Fruit fly (Drosophila melanogaster) whole organism, embryonic: ENCODE results near the gene CG17145.
A peak's percentile ranks its signal among the peaks of the same experiment; 100 is the strongest.

Source experiments
- ATbp ChIP-seq: fragments of 200-800 bp; sonication (Bioruptor generic); optimal IDR thresholded peaks from 2 replicates; lab custom pipeline; 2017; ENCODE audit warnings: missing biosample characterization, mild to moderate bottlenecking, missing genetic modification characterization, missing genetic modification reagents
- Asciz ChIP-seq: fragments of 200-800 bp; sonication (Bioruptor generic); optimal IDR thresholded peaks from 2 replicates; lab custom pipeline; 2017; ENCODE audit warnings: missing biosample characterization, mild to moderate bottlenecking, missing genetic modification characterization, missing genetic modification reagents
- B-H2 ChIP-seq: fragments of 200-800 bp; sonication (Bioruptor generic); optimal IDR thresholded peaks from 2 replicates; lab custom pipeline; 2018; ENCODE audit warnings: missing biosample characterization, mild to moderate bottlenecking, missing genetic modification characterization
- CG1024 ChIP-seq: fragments of 200-800 bp; sonication (Bioruptor generic); IDR thresholded peaks from 2 replicates; pipeline ENCODE4 v1.3.6; 2022; ENCODE audit warnings: missing biosample characterization, missing genetic modification characterization
- CG10274 ChIP-seq: fragments of 200-800 bp; sonication (Bioruptor generic); optimal IDR thresholded peaks from 3 replicates; lab custom pipeline; 2017; ENCODE audit warnings: missing biosample characterization, mild to moderate bottlenecking, missing genetic modification characterization
- CG11696 ChIP-seq: fragments of 200-800 bp; sonication (Bioruptor generic); IDR thresholded peaks from 2 replicates; pipeline ENCODE4 v1.3.6; 2022; ENCODE audit warnings: missing biosample characterization, missing genetic modification characterization
- CG12236 ChIP-seq: fragments of 200-800 bp; sonication (Bioruptor generic); optimal IDR thresholded peaks from 2 replicates; lab custom pipeline; 2016; ENCODE audit warnings: missing biosample characterization, missing genetic modification characterization
- CG13296 ChIP-seq: fragments of 200-800 bp; sonication (Bioruptor generic); optimal IDR thresholded peaks from 3 replicates; lab custom pipeline; 2018; ENCODE audit warnings: missing biosample characterization, mild to moderate bottlenecking, missing genetic modification characterization
- CG16863 ChIP-seq: fragments of 200-800 bp; sonication (Bioruptor generic); optimal IDR thresholded peaks from 3 replicates; lab custom pipeline; 2016; ENCODE audit warnings: missing biosample characterization, missing genetic modification characterization
- CG17186 ChIP-seq: fragments of 200-800 bp; sonication (Bioruptor generic); optimal IDR thresholded peaks from 3 replicates; lab custom pipeline; 2017; ENCODE audit warnings: missing biosample characterization, missing genetic modification reagents, missing genetic modification characterization
- CG2678 ChIP-seq: fragments of 200-800 bp; sonication (Bioruptor generic); optimal IDR thresholded peaks from 3 replicates; lab custom pipeline; 2019; ENCODE audit warnings: missing biosample characterization, mild to moderate bottlenecking, missing genetic modification characterization, moderate library complexity
- CG34376 ChIP-seq: fragments of 200-800 bp; sonication (Bioruptor generic); optimal IDR thresholded peaks from 2 replicates; lab custom pipeline; 2018; ENCODE audit warnings: missing biosample characterization, mild to moderate bottlenecking, missing genetic modification characterization
- CG4328 ChIP-seq: fragments of 200-800 bp; sonication (Bioruptor generic); optimal IDR thresholded peaks from 3 replicates; lab custom pipeline; 2017; ENCODE audit warnings: missing biosample characterization, missing genetic modification reagents, missing genetic modification characterization
- CG43689 ChIP-seq: fragments of 200-800 bp; sonication (Bioruptor generic); IDR thresholded peaks from 2 replicates; pipeline ENCODE4 v1.3.6; 2022; ENCODE audit warnings: missing biosample characterization, missing genetic modification characterization
- CG5953 ChIP-seq: fragments of 200-800 bp; sonication (Bioruptor generic); IDR thresholded peaks from 2 replicates; pipeline ENCODE4 v1.3.6; 2022; ENCODE audit warnings: missing biosample characterization, missing genetic modification characterization
- CG6654 ChIP-seq: fragments of 200-800 bp; sonication (Bioruptor generic); optimal IDR thresholded peaks from 2 replicates; lab custom pipeline; 2017; ENCODE audit warnings: missing biosample characterization, mild to moderate bottlenecking, missing genetic modification characterization
- CG8290 ChIP-seq, 3 experiments: fragments of 200-800 bp; sonication (Bioruptor generic); optimal IDR thresholded peaks; 2 replicates each; lab custom pipeline; 2016 to 2019; ENCODE audit warnings: missing biosample characterization in 3 of 3, missing genetic modification characterization in 3 of 3, mild to moderate bottlenecking in 2 of 3, moderate library complexity in 1 of 3
- CG8765 ChIP-seq: fragments of 200-800 bp; sonication (Bioruptor generic); IDR thresholded peaks from 2 replicates; pipeline ENCODE4 v1.3.6; 2022; ENCODE audit warnings: missing biosample characterization, missing genetic modification characterization
- Dbx ChIP-seq: fragments of 200-800 bp; sonication (Bioruptor generic); IDR thresholded peaks from 3 replicates; pipeline ENCODE4 v1.3.6; 2022; ENCODE audit warnings: missing biosample characterization, missing genetic modification characterization
- Doc2 ChIP-seq: fragments of 200-800 bp; sonication (Bioruptor generic); IDR thresholded peaks from 2 replicates; pipeline ENCODE4 v1.3.6; 2022; ENCODE audit warnings: missing biosample characterization, missing genetic modification characterization
- Ets65A ChIP-seq: fragments of 200-800 bp; sonication (Bioruptor generic); peaks from one replicate; lab custom pipeline; 2016; ENCODE audit warnings: missing biosample characterization, missing genetic modification characterization
- H15 ChIP-seq: fragments of 200-800 bp; sonication (Bioruptor generic); IDR thresholded peaks from 3 replicates; pipeline ENCODE4 v1.3.6; 2022; ENCODE audit warnings: missing biosample characterization, missing genetic modification characterization
- HLH54F ChIP-seq: fragments of 200-800 bp; sonication (Bioruptor generic); optimal IDR thresholded peaks from 3 replicates; lab custom pipeline; 2016; ENCODE audit warnings: missing biosample characterization, missing genetic modification characterization
- Myb ChIP-seq: fragments of 200-800 bp; sonication (Bioruptor generic); optimal IDR thresholded peaks from 2 replicates; lab custom pipeline; 2016; ENCODE audit warnings: missing biosample characterization, missing genetic modification characterization
- Neu2 ChIP-seq: fragments of 200-800 bp; sonication (Bioruptor generic); optimal IDR thresholded peaks from 3 replicates; lab custom pipeline; 2016; ENCODE audit warnings: missing biosample characterization, missing genetic modification characterization, borderline replicate concordance
- Sox100B ChIP-seq: fragments of 200-800 bp; sonication (Bioruptor generic); optimal IDR thresholded peaks from 3 replicates; lab custom pipeline; 2018; ENCODE audit warnings: missing biosample characterization, mild to moderate bottlenecking, missing genetic modification characterization
- Trl ChIP-seq, 3 experiments: fragments of >200 bp in 2 of 3; fragments of 200-800 bp in 1 of 3; sonication (Bioruptor generic) in 1 of 3; optimal IDR thresholded peaks; 2 replicates in 1 of 3; 3 replicates in 2 of 3; lab custom pipeline; 2016 to 2017; ENCODE audit warnings: missing biosample characterization in 1 of 3, missing genetic modification characterization in 1 of 3
- Vsx1 ChIP-seq: fragments of 200-800 bp; sonication (Bioruptor generic); optimal IDR thresholded peaks from 2 replicates; lab custom pipeline; 2017; ENCODE audit warnings: missing biosample characterization, mild to moderate bottlenecking, missing genetic modification characterization, missing genetic modification reagents
- bab2 ChIP-seq: fragments of 200-800 bp; sonication (Bioruptor generic); optimal IDR thresholded peaks from 2 replicates; lab custom pipeline; 2016; ENCODE audit warnings: missing biosample characterization, missing genetic modification characterization
- ems ChIP-seq: fragments of 200-800 bp; sonication (Bioruptor generic); optimal IDR thresholded peaks from 3 replicates; lab custom pipeline; 2016; ENCODE audit warnings: missing biosample characterization, missing genetic modification characterization
- exex ChIP-seq: fragments of 200-800 bp; sonication (Bioruptor generic); optimal IDR thresholded peaks from 4 replicates; lab custom pipeline; 2018; ENCODE audit warnings: missing biosample characterization, mild to moderate bottlenecking, missing genetic modification characterization, moderate library complexity
- gcm2 ChIP-seq: fragments of 200-800 bp; sonication (Bioruptor generic); optimal IDR thresholded peaks from 2 replicates; lab custom pipeline; 2016; ENCODE audit warnings: missing biosample characterization, missing genetic modification characterization
- grau ChIP-seq: fragments of 200-800 bp; optimal IDR thresholded peaks from 3 replicates; lab custom pipeline; 2019; ENCODE audit warnings: missing biosample characterization, mild to moderate bottlenecking, missing genetic modification characterization, moderate library complexity
- grn ChIP-seq: fragments of 200-800 bp; sonication (Bioruptor generic); optimal IDR thresholded peaks from 3 replicates; lab custom pipeline; 2017; ENCODE audit warnings: missing biosample characterization, missing genetic modification characterization
- gsb-n ChIP-seq: fragments of 200-800 bp; sonication (Bioruptor generic); optimal IDR thresholded peaks from 3 replicates; lab custom pipeline; 2018; ENCODE audit warnings: missing biosample characterization, mild to moderate bottlenecking, missing genetic modification characterization
- klu ChIP-seq: fragments of 200-800 bp; sonication (Bioruptor generic); IDR thresholded peaks from 2 replicates; pipeline ENCODE4 v1.3.6; 2022; ENCODE audit warnings: missing biosample characterization, missing genetic modification characterization
- lab ChIP-seq: fragments of 200-800 bp; sonication (Bioruptor generic); optimal IDR thresholded peaks from 3 replicates; lab custom pipeline; 2017; ENCODE audit warnings: missing biosample characterization, missing genetic modification characterization, mild to moderate bottlenecking, moderate library complexity, missing genetic modification reagents
- mirr ChIP-seq: fragments of 200-800 bp; sonication (Bioruptor generic); optimal IDR thresholded peaks from 3 replicates; lab custom pipeline; 2018; ENCODE audit warnings: missing biosample characterization, mild to moderate bottlenecking, missing genetic modification characterization
- nerfin-1 ChIP-seq: fragments of 200-800 bp; sonication (Bioruptor generic); optimal IDR thresholded peaks from 3 replicates; lab custom pipeline; 2019; ENCODE audit warnings: missing biosample characterization, mild to moderate bottlenecking, missing genetic modification characterization, moderate library complexity
- sug ChIP-seq: fragments of 200-800 bp; optimal IDR thresholded peaks from 2 replicates; lab custom pipeline; 2019; ENCODE audit warnings: missing biosample characterization, mild to moderate bottlenecking, missing genetic modification characterization, moderate library complexity
- tap ChIP-seq: fragments of 200-800 bp; optimal IDR thresholded peaks from 3 replicates; lab custom pipeline; 2019; ENCODE audit warnings: missing biosample characterization, mild to moderate bottlenecking, missing genetic modification characterization, moderate library complexity
- trem ChIP-seq: fragments of 200-800 bp; optimal IDR thresholded peaks from 3 replicates; lab custom pipeline; 2019; ENCODE audit warnings: missing biosample characterization, mild to moderate bottlenecking, missing genetic modification characterization, moderate library complexity
- vfl ChIP-seq: fragments of 200-800 bp; sonication (Bioruptor generic); optimal IDR thresholded peaks from 2 replicates; lab custom pipeline; 2016; ENCODE audit warnings: missing biosample characterization, missing genetic modification characterization
- zfh2 ChIP-seq: fragments of 200-800 bp; sonication (Bioruptor generic); optimal IDR thresholded peaks from 2 replicates; lab custom pipeline; 2016; ENCODE audit warnings: missing biosample characterization, missing genetic modification characterization

Gene CG17145

dm6 chr3L:20220918-20221317 is 696 bp upstream of the CG17145 start (continued):
- TF ChIP-seq CG8765 (GFP tag; lab: Robert Waterston, UW) (no peak), CG4328 (GFP tag; lab: Kevin White, UChicago) (no peak), CG6654 (GFP tag; lab: Kevin White, UChicago) (no peak), gsb-n (tag; lab: Kevin White, UChicago) (no peak), Ets65A (GFP tag; lab: Kevin White, UChicago) (no peak), trem (tag; lab: Kevin White, UChicago) (no peak), zfh2 (GFP tag; lab: Kevin White, UChicago) (no peak), CG16863 (GFP tag; lab: Kevin White, UChicago) (peak; percentile 55), Asciz (GFP tag; lab: Kevin White, UChicago) (no peak), bab2 (no peak), ems (GFP tag; lab: Kevin White, UChicago) (no peak), tap (tag; lab: Kevin White, UChicago) (no peak), Dbx (GFP tag; lab: Robert Waterston, UW) (no peak), H15 (GFP tag; lab: Robert Waterston, UW) (no peak), gcm2 (no peak), Trl (optimal IDR thresholded peaks at IDR 0.05; lab: Kevin White, UChicago) (no peak), Trl (GFP tag; optimal IDR thresholded peaks at IDR 0.05; lab: Kevin White, UChicago) (no peak), grau (tag; lab: Kevin White, UChicago) (no peak), CG5953 (no peak), CG1024 (no peak), klu (GFP tag; lab: Robert Waterston, UW) (no peak), vfl (no peak), Myb (GFP tag; lab: Kevin White, UChicago) (peak; percentile 84)

- TF ChIP-seq HLH54F (GFP tag; lab: Kevin White, UChicago) (no peak), Ets65A (GFP tag; lab: Kevin White, UChicago) (peak; percentile 93)
Observed at dm6 chr3L:20222617-20223016, 1.0 kb downstream of the CG17145 start.

- TF ChIP-seq CG11696 (GFP tag; lab: Robert Waterston, UW) (no peak), Vsx1 (GFP tag; lab: Kevin White, UChicago) (peak; percentile 13), Sox100B (GFP tag; lab: Kevin White, UChicago) (no peak), B-H2 (GFP tag; lab: Kevin White, UChicago) (peak; percentile 25), CG2678 (tag; lab: Kevin White, UChicago) (peak; percentile 19), CG43689 (GFP tag; lab: Robert Waterston, UW) (no peak), nerfin-1 (no peak), CG10274 (no peak), ATbp (no peak), mirr (GFP tag; lab: Kevin White, UChicago) (peak; percentile 19), exex (tag; lab: Kevin White, UChicago) (peak; percentile 97), grn (peak; percentile 56), CG13296 (GFP tag; lab: Kevin White, UChicago) (peak; percentile 12), CG12236 (GFP tag; lab: Kevin White, UChicago) (no peak), sug (peak; percentile 62), lab (peak; percentile 16), CG34376 (peak; percentile 88), Neu2 (GFP tag; lab: Kevin White, UChicago) (no peak), CG8290 (GFP tag; optimal IDR thresholded peaks at IDR 0.05; lab: Kevin White, UChicago) (no peak), CG8290 (tag; optimal IDR thresholded peaks at IDR 0.05; lab: Kevin White, UChicago) (no peak), Doc2 (GFP tag; lab: Robert Waterston, UW) (no peak), CG17186 (no peak)
Observed at dm6 chr3L:20223398-20223951, 1.9 kb downstream of the CG17145 start, which contains the start of gene CG17147. CG17147 (plus strand) TSS chr3L:20223932.
